Worm (Caenorhabditis elegans) whole organism, L2 larva: ENCODE results near the gene F56B3.4.
"Not testable (repeated sequence)": the region's sequence is repeated elsewhere in the genome, so short reads cannot be mapped to it uniquely, and the experiment has no call there.

Experiments used
- alr-1 ChIP-seq: fragments of 150-350 bp; optimal IDR thresholded peaks from 2 replicates; lab custom pipeline; 2014; ENCODE audit warnings: missing biosample characterization, missing genetic modification characterization
- blmp-1 ChIP-seq: sonication (generic microtip); optimal IDR thresholded peaks from 2 replicates; lab custom pipeline; 2017; ENCODE audit warnings: missing genetic modification characterization, mild to moderate bottlenecking, missing compliant biosample characterization, antibody characterized with exemption, moderate library complexity; ENCODE audit not compliant: insufficient read depth
- crh-2 ChIP-seq: sonication (generic microtip); optimal IDR thresholded peaks from 2 replicates; lab custom pipeline; 2017; ENCODE audit warnings: missing biosample characterization, missing genetic modification characterization
- elt-3 ChIP-seq: sonication (generic microtip); optimal IDR thresholded peaks from 2 replicates; lab custom pipeline; 2017; ENCODE audit warnings: missing biosample characterization, missing genetic modification characterization
- fos-1 ChIP-seq: fragments of 150-350 bp; optimal IDR thresholded peaks from 2 replicates; lab custom pipeline; 2014; ENCODE audit warnings: missing biosample characterization, missing genetic modification characterization
- mbf-1 ChIP-seq: sonication (generic microtip); optimal IDR thresholded peaks from 2 replicates; lab custom pipeline; 2017; ENCODE audit warnings: missing biosample characterization, missing genetic modification characterization
- mdl-1 ChIP-seq, 2 experiments: fragments of 150-350 bp in 1 of 2; sonication (generic microtip) in 1 of 2; optimal IDR thresholded peaks; 2 replicates each; lab custom pipeline; 2017; ENCODE audit warnings: missing biosample characterization in 2 of 2, missing genetic modification characterization in 2 of 2
- nhr-10 ChIP-seq: sonication (generic microtip); optimal IDR thresholded peaks from 2 replicates; lab custom pipeline; 2017; ENCODE audit warnings: missing biosample characterization, missing genetic modification characterization
- nhr-237 ChIP-seq: fragments of 150-350 bp; optimal IDR thresholded peaks from 2 replicates; lab custom pipeline; 2014; ENCODE audit warnings: missing biosample characterization, missing genetic modification characterization
- skn-1 ChIP-seq: sonication (generic microtip); optimal IDR thresholded peaks from 2 replicates; lab custom pipeline; 2017; ENCODE audit warnings: missing biosample characterization, missing genetic modification characterization
- sma-3 ChIP-seq: sonication (generic microtip); optimal IDR thresholded peaks from 2 replicates; lab custom pipeline; 2016; ENCODE audit warnings: missing genetic modification reagents, missing genetic modification characterization, missing compliant biosample characterization
- snpc-4 ChIP-seq: fragments of 150-350 bp; optimal IDR thresholded peaks from 2 replicates; lab custom pipeline; 2014; ENCODE audit warnings: missing biosample characterization, missing genetic modification characterization
- unc-39 ChIP-seq: fragments of 150-350 bp; optimal IDR thresholded peaks from 2 replicates; lab custom pipeline; 2014; ENCODE audit warnings: missing biosample characterization, missing genetic modification characterization
- ztf-1 ChIP-seq: fragments of 200-800 bp; sonication (Bioruptor generic); conservative IDR thresholded peaks from 2 replicates; pipeline ENCODE4 v1.3.6; 2022; ENCODE audit warnings: missing genetic modification characterization, missing compliant biosample characterization

DNA sequence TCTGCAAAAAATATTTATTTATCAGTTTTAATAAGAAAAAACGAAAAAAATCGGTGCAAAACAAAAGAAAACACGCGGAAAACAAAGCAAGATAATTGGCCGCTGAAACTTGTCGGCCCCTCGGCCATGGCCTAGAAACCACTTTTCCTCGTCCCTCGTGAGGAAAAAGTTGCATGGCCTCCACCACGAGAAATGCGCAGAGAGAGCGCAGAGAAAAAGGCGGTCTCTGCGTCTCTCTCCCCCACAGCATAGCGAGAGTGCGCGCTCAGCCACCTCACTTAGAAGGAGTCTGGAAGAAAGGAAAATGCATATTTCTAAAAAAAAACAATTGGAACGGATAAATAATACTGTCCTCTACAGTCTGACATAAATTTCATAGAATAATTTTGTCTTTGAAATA lies 19.3 kb upstream of the F56B3.4 start:
- TF ChIP-seq nhr-237; unc-39; snpc-4 (tag; lab: Kevin White, UChicago); elt-3; ztf-1 (GFP tag; lab: Robert Waterston, UW); nhr-10 (tag; lab: Kevin White, UChicago); mbf-1 (tag; lab: Kevin White, UChicago); fos-1 (tag; lab: Kevin White, UChicago); sma-3 (GFP tag; lab: Kevin White, UChicago); crh-2; blmp-1 (tag; lab: Kevin White, UChicago); skn-1 (tag; lab: Kevin White, UChicago); alr-1 (tag; lab: Kevin White, UChicago); mdl-1 (tag; optimal IDR thresholded peaks at IDR 0.05; lab: Kevin White, UChicago): not testable (repeated sequence)
